Worm (Caenorhabditis elegans): ENCODE results near the gene mtq-2.

- TF ChIP-seq lin-39 (tag; optimal IDR thresholded peaks at IDR 0.05) (no peak), sem-4 (tag; optimal IDR thresholded peaks at IDR 0.05) (no peak), lin-13 (GFP tag; optimal IDR thresholded peaks at IDR 0.05) (no peak), nhr-77 (tag; optimal IDR thresholded peaks at IDR 0.05) (no peak), mbf-1 (tag; optimal IDR thresholded peaks at IDR 0.05) (no peak), ceh-82 (tag; optimal IDR thresholded peaks at IDR 0.05) (no peak), ama-1 (optimal IDR thresholded peaks at IDR 0.05) (no peak), F13H6.1 (tag; optimal IDR thresholded peaks at IDR 0.05) (no peak), elt-1 (tag; optimal IDR thresholded peaks at IDR 0.05) (no peak), ztf-11 (tag; optimal IDR thresholded peaks at IDR 0.05) (no peak), unc-39 (tag; optimal IDR thresholded peaks at IDR 0.05) (no peak), sma-9 (GFP tag; optimal IDR thresholded peaks at IDR 0.05) (no peak), sma-9 (tag; optimal IDR thresholded peaks at IDR 0.05) (no peak), nhr-11 (tag; optimal IDR thresholded peaks at IDR 0.05) (no peak), R02D3.7 (tag; optimal IDR thresholded peaks at IDR 0.05) (no peak)
Measured at ce11 chrII:2189357-2189756, at the start of gene mtq-2.
